Fruit fly (Drosophila melanogaster): ENCODE results near the gene CG43074.
A peak's percentile ranks its signal among the peaks of the same experiment; 100 is the strongest.

The CG43074 gene

DNA sequence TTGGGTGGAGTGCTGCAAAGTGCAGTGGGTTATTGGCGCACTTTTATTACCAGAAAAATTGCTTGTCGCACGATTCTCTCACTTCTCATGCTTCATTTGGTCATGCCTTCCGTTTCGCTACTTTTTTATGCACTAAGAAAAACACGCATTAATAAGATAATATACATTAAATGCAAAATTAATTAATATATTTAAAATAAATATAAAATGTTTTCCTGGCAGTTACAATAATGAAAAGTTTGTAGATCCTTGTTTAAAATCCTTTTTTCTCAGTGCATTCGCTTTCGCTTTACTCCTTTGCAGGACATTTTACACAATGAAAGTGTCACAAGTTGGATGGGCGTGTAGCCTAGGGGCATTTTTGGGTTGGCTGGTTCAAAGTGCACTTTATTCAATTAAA lies 46.9 kb upstream of the CG43074 start (continued):
- TF ChIP-seq dsx (GFP tag; optimal IDR thresholded peaks at IDR 0.05; ENCODE audit: poor library complexity, severe bottlenecking): peak; percentile 4
- no peak for TF ChIP-seq topi (GFP tag; optimal IDR thresholded peaks at IDR 0.05)
- peak; percentile 23 for TF ChIP-seq CG10631 (GFP tag; optimal IDR thresholded peaks at IDR 0.05)
- TF ChIP-seq CG11294 (GFP tag; IDR thresholded peaks at IDR 0.05): no peak
- TF ChIP-seq acj6 (GFP tag; optimal IDR thresholded peaks at IDR 0.05): peak; percentile 20
- no peak for TF ChIP-seq svp (GFP tag)
- TF ChIP-seq eg (GFP tag; IDR thresholded peaks at IDR 0.05): no peak
- peak; percentile 26 for TF ChIP-seq achi (GFP tag; optimal IDR thresholded peaks at IDR 0.05)

DNA sequence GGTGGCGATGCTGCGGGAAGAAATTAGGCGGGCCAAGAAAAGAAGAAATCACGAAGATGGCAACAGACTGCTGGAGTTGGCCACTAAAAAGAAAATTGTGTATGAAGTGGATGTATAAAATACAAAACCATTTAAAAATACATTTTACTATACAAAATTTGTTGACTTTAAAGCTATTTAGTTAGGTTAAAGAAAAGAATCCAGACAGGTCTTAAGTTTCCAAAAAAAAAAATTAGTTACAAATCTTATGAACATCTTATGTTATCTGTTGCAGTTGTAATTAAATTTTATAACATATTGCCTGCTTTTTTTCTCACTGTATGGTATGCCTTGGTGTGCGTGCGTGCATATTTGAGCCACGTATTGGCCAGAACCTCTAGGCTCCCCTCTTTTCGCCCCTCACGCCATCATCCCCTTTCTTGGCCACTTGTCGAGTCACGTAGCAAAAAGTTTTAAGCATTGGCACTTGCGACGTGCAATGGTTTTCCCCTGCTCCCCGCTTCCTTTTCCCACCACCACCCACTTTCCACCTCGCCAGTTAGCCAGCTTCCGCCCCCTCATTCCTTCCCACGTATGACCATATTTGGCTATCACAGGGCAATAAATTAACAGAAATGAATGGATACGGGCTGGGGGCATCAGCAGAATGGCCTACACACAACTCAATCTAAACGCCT lies 46.3 kb upstream of the CG43074 start:
- TF ChIP-seq CG10669 (GFP tag; optimal IDR thresholded peaks at IDR 0.05) (no peak), CG6163 (GFP tag; IDR thresholded peaks at IDR 0.05) (0 out of 3 replicates have a peak, but pooled peaks have one; percentile 33), Eip93F (GFP tag; optimal IDR thresholded peaks at IDR 0.05) (no peak), OdsH (GFP tag; optimal IDR thresholded peaks at IDR 0.05) (peak; percentile 1), Ets21C (GFP tag; optimal IDR thresholded peaks at IDR 0.05) (no peak), CG34406 (GFP tag; optimal IDR thresholded peaks at IDR 0.05) (no peak), CG15336 (GFP tag; IDR thresholded peaks at IDR 0.05) (peak; percentile 66), Hr4 (GFP tag; optimal IDR thresholded peaks at IDR 0.05) (peak; percentile 42), CG8119 (GFP tag; IDR thresholded peaks at IDR 0.05) (peak; percentile 70), achi (GFP tag; optimal IDR thresholded peaks at IDR 0.05) (no peak), CG11762 (GFP tag; optimal IDR thresholded peaks at IDR 0.05; ENCODE audit: insufficient read depth) (no peak), CG32006 (GFP tag; optimal IDR thresholded peaks at IDR 0.05) (peak; percentile 66), CG6276 (GFP tag; optimal IDR thresholded peaks at IDR 0.05) (peak; percentile 13), Gug (GFP tag; IDR thresholded peaks at IDR 0.05) (0 out of 2 replicates have a peak, but pooled peaks have one; percentile 8), ss (GFP tag; optimal IDR thresholded peaks at IDR 0.05) (peak in 1 of 2 experiments; percentile 62), Eip78C (GFP tag) (peak; percentile 78), CG6808 (GFP tag; optimal IDR thresholded peaks at IDR 0.05) (no peak), esn (GFP tag; optimal IDR thresholded peaks at IDR 0.05) (no peak), CG4318 (GFP tag; optimal IDR thresholded peaks at IDR 0.05) (peak; percentile 7), eg (GFP tag; IDR thresholded peaks at IDR 0.05) (peak; percentile 32; the same call in 1 of the 3 replicates)

DNA sequence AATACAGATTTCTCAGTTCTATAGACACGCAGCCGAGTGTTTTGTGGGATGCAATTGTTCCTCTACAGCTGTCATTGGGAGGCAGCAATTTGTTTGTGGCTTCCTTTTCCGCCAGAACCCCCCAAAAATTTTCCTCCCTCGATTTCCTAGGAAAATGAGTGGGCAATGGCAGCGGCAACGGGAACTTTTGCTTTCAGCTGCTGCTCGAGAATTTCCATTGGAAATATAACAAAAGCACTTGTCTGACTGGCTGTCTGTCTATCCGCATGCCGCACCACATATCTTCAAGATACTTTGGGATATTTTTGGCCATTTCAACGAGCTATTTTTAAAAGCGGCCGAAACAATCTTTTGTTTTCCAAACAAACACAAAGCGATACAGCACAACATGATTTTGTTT lies 39.3 kb upstream of the CG43074 start:
- TF ChIP-seq net (GFP tag; optimal IDR thresholded peaks at IDR 0.05) (no peak), cyc (GFP tag; optimal IDR thresholded peaks at IDR 0.05) (no peak), CG6854 (GFP tag; optimal IDR thresholded peaks at IDR 0.05) (no peak), Eip75B (GFP tag; optimal IDR thresholded peaks at IDR 0.05) (no peak), salr (GFP tag; optimal IDR thresholded peaks at IDR 0.05) (no peak), CG8119 (GFP tag; IDR thresholded peaks at IDR 0.05) (no peak), topi (GFP tag; optimal IDR thresholded peaks at IDR 0.05) (no peak), CG6163 (GFP tag; IDR thresholded peaks at IDR 0.05) (no peak), lz (GFP tag; optimal IDR thresholded peaks at IDR 0.05) (no peak), fd59A (GFP tag; optimal IDR thresholded peaks at IDR 0.05) (no peak), CG3032 (tag; optimal IDR thresholded peaks at IDR 0.05) (no peak), CG11762 (GFP tag; optimal IDR thresholded peaks at IDR 0.05; ENCODE audit: insufficient read depth) (no peak)
